Fruit fly (Drosophila melanogaster): Measurements from ENCODE around the gene Trc8.

The Trc8 gene

DNA sequence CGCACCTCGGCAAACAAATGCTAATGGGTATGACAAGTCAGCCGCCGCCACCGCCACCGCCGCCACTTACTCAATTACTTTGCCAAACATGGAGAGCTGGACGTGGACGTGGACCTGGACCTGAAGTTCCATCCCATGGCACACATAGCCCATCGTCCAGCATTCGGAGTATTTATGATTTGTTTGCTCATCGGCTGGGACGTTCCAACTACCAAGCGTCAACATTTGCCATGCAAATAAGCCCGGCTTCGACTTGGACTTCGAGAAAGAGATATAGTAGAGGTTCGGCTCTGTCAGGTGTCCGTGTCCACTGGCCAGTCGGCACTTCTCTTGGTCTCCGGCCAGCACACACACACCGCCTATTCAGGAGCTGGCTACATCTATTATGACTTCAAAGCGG is 45.2 kb upstream of the Trc8 start:
- TF ChIP-seq MTF-1 (GFP tag; optimal IDR thresholded peaks at IDR 0.05; ENCODE audit: borderline replicate concordance) (peak; percentile 0), Med (GFP tag) (peak; percentile 88), CG17361 (GFP tag; IDR thresholded peaks at IDR 0.05) (no peak), CG1529 (GFP tag; optimal IDR thresholded peaks at IDR 0.05) (no peak), chif (GFP tag; optimal IDR thresholded peaks at IDR 0.05) (peak in 1 of 2 experiments; percentile 29), Meics (GFP tag; optimal IDR thresholded peaks at IDR 0.05) (no peak), CG15479 (GFP tag; optimal IDR thresholded peaks at IDR 0.05) (peak; percentile 31), hb (GFP tag; IDR thresholded peaks at IDR 0.05; ENCODE audit: partially characterized antibody) (no peak), CG6813 (GFP tag; optimal IDR thresholded peaks at IDR 0.05) (peak; percentile 60), Spps (tag; optimal IDR thresholded peaks at IDR 0.05) (no peak), org-1 (GFP tag; optimal IDR thresholded peaks at IDR 0.05) (peak; percentile 16), Doc3 (GFP tag; IDR thresholded peaks at IDR 0.05; ENCODE audit: partially characterized antibody) (no peak), zfh1 (GFP tag; IDR thresholded peaks at IDR 0.05) (peak; percentile 29; the same call in 1 of the 3 replicates), otp (GFP tag; IDR thresholded peaks at IDR 0.05) (0 out of 3 replicates have a peak, but pooled peaks have one; percentile 6), CG1603 (tag; optimal IDR thresholded peaks at IDR 0.05) (peak; percentile 32), Scr (GFP tag; IDR thresholded peaks at IDR 0.05; ENCODE audit: partially characterized antibody) (no peak), gce (GFP tag; IDR thresholded peaks at IDR 0.05) (no peak), zen (tag; optimal IDR thresholded peaks at IDR 0.05) (peak; percentile 49), Dfd (GFP tag; optimal IDR thresholded peaks at IDR 0.05) (no peak), Mad (GFP tag; optimal IDR thresholded peaks at IDR 0.05) (no peak), CG3407 (GFP tag; optimal IDR thresholded peaks at IDR 0.05) (peak; percentile 40), dmrt11E (tag; optimal IDR thresholded peaks at IDR 0.05) (peak; percentile 3), gsb-n (tag; optimal IDR thresholded peaks at IDR 0.05) (peak; percentile 16), hbn (GFP tag; IDR thresholded peaks at IDR 0.05; ENCODE audit: partially characterized antibody) (no peak), yki (optimal IDR thresholded peaks at IDR 0.05) (no peak), her (GFP tag; optimal IDR thresholded peaks at IDR 0.05) (no peak), ac (GFP tag; optimal IDR thresholded peaks at IDR 0.05) (peak; percentile 62), dysf (GFP tag; IDR thresholded peaks at IDR 0.05) (0 out of 3 replicates have a peak, but pooled peaks have one; percentile 20), z (GFP tag; IDR thresholded peaks at IDR 0.05) (no peak), kni (GFP tag; optimal IDR thresholded peaks at IDR 0.05) (peak; percentile 49), sim (GFP tag; IDR thresholded peaks at IDR 0.05) (0 out of 2 replicates have a peak, but pooled peaks have one; percentile 10), CG8359 (GFP tag; optimal IDR thresholded peaks at IDR 0.05; ENCODE audit: borderline replicate concordance) (peak; percentile 35), ci (GFP tag; IDR thresholded peaks at IDR 0.05) (peak; percentile 50; the same call in 1 of the 3 replicates), tgo (GFP tag; IDR thresholded peaks at IDR 0.05) (no peak), ATbp (GFP tag; optimal IDR thresholded peaks at IDR 0.05) (peak; percentile 46), CG9727 (GFP tag; optimal IDR thresholded peaks at IDR 0.05) (peak; percentile 61), CG3847 (GFP tag; IDR thresholded peaks at IDR 0.05) (no peak), ara (GFP tag; IDR thresholded peaks at IDR 0.05) (peak; percentile 11; the same call in 1 of the 2 replicates), Oaz (GFP tag; IDR thresholded peaks at IDR 0.05) (no peak), fd102C (GFP tag; optimal IDR thresholded peaks at IDR 0.05) (peak; percentile 60), tx (GFP tag; optimal IDR thresholded peaks at IDR 0.05) (no peak), Bdp1 (GFP tag; optimal IDR thresholded peaks at IDR 0.05) (no peak), CG2889 (GFP tag; IDR thresholded peaks at IDR 0.05) (no peak), Atf3 (GFP tag; optimal IDR thresholded peaks at IDR 0.05) (no peak), caup (GFP tag; optimal IDR thresholded peaks at IDR 0.05; ENCODE audit: severe bottlenecking) (peak; percentile 1), lab (GFP tag; optimal IDR thresholded peaks at IDR 0.05) (peak; percentile 16), peb (GFP tag; IDR thresholded peaks at IDR 0.05) (no peak), gro (GFP tag; optimal IDR thresholded peaks at IDR 0.05) (no peak), CG2202 (tag; optimal IDR thresholded peaks at IDR 0.05) (peak; percentile 17), CG4707 (GFP tag; optimal IDR thresholded peaks at IDR 0.05) (no peak)
